Worm (Caenorhabditis elegans): Measurements from ENCODE around the gene nhr-96.

nhr-96 gene

DNA sequence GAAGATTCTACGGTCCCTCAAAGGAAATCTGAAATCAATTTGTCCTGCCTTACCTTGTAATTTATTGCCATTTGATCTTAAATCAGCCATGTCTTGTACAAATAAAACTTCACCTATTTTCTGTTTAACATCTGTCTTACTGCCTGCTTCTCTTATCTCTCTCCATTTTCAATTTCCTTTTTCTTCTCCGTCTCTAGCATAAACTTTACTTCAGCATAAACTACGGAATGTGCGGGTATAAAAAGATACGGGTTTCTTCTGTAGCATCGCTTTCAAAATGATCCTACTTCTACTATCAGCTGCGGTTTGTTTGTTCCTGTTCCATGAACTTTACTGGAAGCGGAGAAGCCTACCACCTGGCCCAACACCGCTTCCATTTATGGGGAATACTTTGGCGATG lies 11.5 kb downstream of the nhr-96 start, which contains the start of gene cyp-33C5:
TSS of gene cyp-33C5 (plus strand) at position 254 of the 400 bp plus-strand sequence.
- TF ChIP-seq hlh-30 (tag; optimal IDR thresholded peaks at IDR 0.05; ENCODE audit: insufficient read depth) (no peak), C08G9.2 (tag; optimal IDR thresholded peaks at IDR 0.05) (no peak), ceh-6 (GFP tag; optimal IDR thresholded peaks at IDR 0.05) (no peak), dve-1 (tag; optimal IDR thresholded peaks at IDR 0.05) (no peak), elt-4 (tag; optimal IDR thresholded peaks at IDR 0.05) (no peak), tbx-7 (tag; optimal IDR thresholded peaks at IDR 0.05) (no peak), sox-4 (tag; optimal IDR thresholded peaks at IDR 0.05) (no peak), pros-1 (tag; optimal IDR thresholded peaks at IDR 0.05) (no peak), C38D4.7 (GFP tag; optimal IDR thresholded peaks at IDR 0.05) (no peak)

ce11 chrV:2249310-2249709 lies 16.0 kb downstream of the nhr-96 start, which contains the start of gene cyp-33C6:
TSS of gene cyp-33C6 (minus strand) at chrV:2249410.
- TF ChIP-seq ceh-31 (tag; optimal IDR thresholded peaks at IDR 0.05) = no peak
- no peak for TF ChIP-seq zip-5 (tag; optimal IDR thresholded peaks at IDR 0.05)
- no peak for TF ChIP-seq pha-2 (tag; optimal IDR thresholded peaks at IDR 0.05)
- no peak for TF ChIP-seq ceh-48 (tag; optimal IDR thresholded peaks at IDR 0.05)
- TF ChIP-seq C38D4.7 (GFP tag; optimal IDR thresholded peaks at IDR 0.05) = no peak

DNA sequence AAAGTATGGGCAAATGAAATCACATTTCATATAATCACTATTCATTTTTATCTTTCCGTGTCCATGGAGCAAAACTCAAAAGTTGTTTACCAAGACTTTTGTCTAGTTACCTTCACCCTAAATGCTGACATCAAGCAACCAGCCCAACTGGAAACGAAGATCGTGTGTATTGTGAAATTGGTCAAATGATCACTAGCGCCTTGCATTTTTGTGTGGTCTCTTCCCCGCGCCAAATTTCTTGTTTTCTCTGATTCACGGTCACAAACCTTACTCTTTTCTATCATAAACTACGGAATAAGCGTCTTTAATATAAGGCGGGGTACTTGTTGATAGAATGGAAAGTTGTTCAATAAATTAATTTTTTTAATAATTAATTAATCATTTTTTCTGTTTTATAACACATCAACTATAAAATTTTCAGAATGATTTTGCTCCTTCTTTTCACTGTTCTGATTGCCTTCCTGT lies 16.9 kb downstream of the nhr-96 start, which contains the start of gene cyp-33C7:
TSS of gene cyp-33C7 (plus strand) at position 415 of the 465 bp plus-strand sequence.
- no peak for TF ChIP-seq pag-3 (tag; optimal IDR thresholded peaks at IDR 0.05; ENCODE audit: borderline replicate concordance)
- no peak for TF ChIP-seq sdc-2 (tag; optimal IDR thresholded peaks at IDR 0.05)
- no peak for TF ChIP-seq ttx-3 (tag; optimal IDR thresholded peaks at IDR 0.05)

DNA sequence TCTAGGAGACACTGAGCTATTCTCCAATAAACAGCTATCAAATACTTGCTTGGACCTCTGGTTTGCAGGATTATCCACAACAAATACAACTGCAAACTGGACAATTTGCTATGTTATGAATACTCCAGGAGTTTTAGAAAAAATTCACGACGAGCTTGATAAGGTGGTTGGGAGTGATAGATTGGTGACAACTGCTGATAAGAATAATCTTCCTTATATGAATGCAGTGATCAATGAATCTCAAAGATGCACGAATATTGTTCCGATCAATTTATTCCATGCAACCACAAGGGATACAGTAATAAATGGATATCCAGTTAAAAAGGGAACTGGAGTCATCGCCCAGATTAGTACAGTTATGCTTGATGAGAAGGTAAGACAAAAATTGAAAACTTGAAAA lies 18.5 kb downstream of the nhr-96 start:
- TF ChIP-seq C38D4.7 (GFP tag; optimal IDR thresholded peaks at IDR 0.05) = no peak
- TF ChIP-seq T23F11.4 (GFP tag; optimal IDR thresholded peaks at IDR 0.05) = no peak
- TF ChIP-seq unc-3 (GFP tag; conservative IDR thresholded peaks at IDR 0.05) = no peak
- no peak for TF ChIP-seq unc-3 (tag; optimal IDR thresholded peaks at IDR 0.05)
- TF ChIP-seq hlh-8 (tag; optimal IDR thresholded peaks at IDR 0.05) = no peak
- TF ChIP-seq rnt-1 (tag; optimal IDR thresholded peaks at IDR 0.05) = no peak
- TF ChIP-seq pat-9 (tag; optimal IDR thresholded peaks at IDR 0.05) = no peak
- no peak for TF ChIP-seq lim-6 (tag; optimal IDR thresholded peaks at IDR 0.05)
- TF ChIP-seq ets-4 (tag; optimal IDR thresholded peaks at IDR 0.05) = no peak
- TF ChIP-seq ceh-22 (tag; optimal IDR thresholded peaks at IDR 0.05) = no peak
- TF ChIP-seq odd-2 (tag; optimal IDR thresholded peaks at IDR 0.05) = no peak
- no peak for TF ChIP-seq mec-3 (tag; optimal IDR thresholded peaks at IDR 0.05; ENCODE audit: borderline replicate concordance)
- TF ChIP-seq ztf-16 (tag; optimal IDR thresholded peaks at IDR 0.05) = no peak

- TF ChIP-seq pros-1 (tag; optimal IDR thresholded peaks at IDR 0.05) (no peak), ets-4 (tag; optimal IDR thresholded peaks at IDR 0.05) (no peak), ahr-1 (tag; optimal IDR thresholded peaks at IDR 0.05) (no peak), ama-1 (optimal IDR thresholded peaks at IDR 0.05) (no peak), che-1 (tag; optimal IDR thresholded peaks at IDR 0.05) (no peak), ceh-22 (tag; optimal IDR thresholded peaks at IDR 0.05) (no peak), gmeb-2 (tag; optimal IDR thresholded peaks at IDR 0.05) (no peak), odd-2 (tag; optimal IDR thresholded peaks at IDR 0.05) (no peak), ceh-18 (tag; optimal IDR thresholded peaks at IDR 0.05) (no peak)
Observed at ce11 chrV:2254553-2255124, 21.4 kb downstream of the nhr-96 start, which contains the start of gene str-253. TSS of gene str-253 (minus strand) at chrV:2254603.
